Worm (Caenorhabditis elegans) whole organism, late embryonic: ENCODE results near the gene hda-10.

ENCODE experiments used
- F13H6.1 ChIP-seq: sonication (generic microtip); optimal IDR thresholded peaks from 2 replicates; lab custom pipeline; 2016; ENCODE audit warnings: missing genetic modification characterization, missing compliant biosample characterization
- K02D7.2 ChIP-seq: sonication (generic microtip); optimal IDR thresholded peaks from 2 replicates; lab custom pipeline; 2017; ENCODE audit warnings: mild to moderate bottlenecking, missing genetic modification characterization, missing compliant biosample characterization
- Y22D7AL.16 ChIP-seq: sonication (generic microtip); optimal IDR thresholded peaks from 2 replicates; lab custom pipeline; 2016; ENCODE audit warnings: missing genetic modification characterization, missing compliant biosample characterization
- ahr-1 ChIP-seq: sonication (generic microtip); optimal IDR thresholded peaks from 2 replicates; lab custom pipeline; 2016; ENCODE audit warnings: missing genetic modification characterization, missing compliant biosample characterization
- ceh-14 ChIP-seq: sonication (generic microtip); optimal IDR thresholded peaks from 2 replicates; lab custom pipeline; 2016; ENCODE audit warnings: missing genotype, missing genetic modification characterization, missing compliant biosample characterization
- ceh-2 ChIP-seq: sonication (generic microtip); optimal IDR thresholded peaks from 2 replicates; lab custom pipeline; 2016; ENCODE audit warnings: missing genotype, missing genetic modification characterization, missing compliant biosample characterization
- ceh-22 ChIP-seq: sonication (generic microtip); optimal IDR thresholded peaks from 2 replicates; lab custom pipeline; 2017; ENCODE audit warnings: missing biosample characterization, missing genetic modification characterization
- ceh-30 ChIP-seq: fragments of 150-350 bp; optimal IDR thresholded peaks from 2 replicates; lab custom pipeline; 2014; ENCODE audit warnings: missing biosample characterization, missing genetic modification characterization
- ceh-45 ChIP-seq: fragments of 200-800 bp; sonication (Bioruptor generic); IDR thresholded peaks from 2 replicates; pipeline ENCODE4 v1.3.6; 2022; ENCODE audit warnings: missing genetic modification reagents, missing genetic modification characterization, missing compliant biosample characterization
- ceh-48 ChIP-seq: sonication (generic microtip); optimal IDR thresholded peaks from 2 replicates; lab custom pipeline; 2016; ENCODE audit warnings: missing genetic modification characterization, inconsistent platforms, missing compliant biosample characterization
- ceh-6 ChIP-seq: fragments of 200-800 bp; sonication (Bioruptor generic); optimal IDR thresholded peaks from 2 replicates; lab custom pipeline; 2018; ENCODE audit warnings: mild to moderate bottlenecking, missing genetic modification characterization, missing compliant biosample characterization
- che-1 ChIP-seq: sonication (generic microtip); optimal IDR thresholded peaks from 2 replicates; lab custom pipeline; 2016; ENCODE audit warnings: mild to moderate bottlenecking, missing genetic modification characterization, missing compliant biosample characterization
- dmd-4 ChIP-seq: sonication (generic microtip); optimal IDR thresholded peaks from 2 replicates; lab custom pipeline; 2016; ENCODE audit warnings: borderline replicate concordance, missing genetic modification characterization, missing compliant biosample characterization
- elt-2 ChIP-seq: sonication (generic microtip); optimal IDR thresholded peaks from 2 replicates; lab custom pipeline; 2016; ENCODE audit warnings: missing genetic modification reagents, missing genetic modification characterization, missing compliant biosample characterization
- eyg-1 ChIP-seq: sonication (generic microtip); optimal IDR thresholded peaks from 2 replicates; lab custom pipeline; 2016; ENCODE audit warnings: missing genotype, missing genetic modification characterization, missing compliant biosample characterization
- fax-1 ChIP-seq: sonication (generic microtip); optimal IDR thresholded peaks from 2 replicates; lab custom pipeline; 2016; ENCODE audit warnings: missing genotype, missing genetic modification characterization, missing compliant biosample characterization
- fkh-10 ChIP-seq: fragments of 150-350 bp; optimal IDR thresholded peaks from 2 replicates; lab custom pipeline; 2014; ENCODE audit warnings: missing biosample characterization, missing genetic modification reagents, missing genetic modification characterization
- fkh-6 ChIP-seq: sonication (generic microtip); optimal IDR thresholded peaks from 2 replicates; lab custom pipeline; 2016; ENCODE audit warnings: missing genetic modification characterization, missing compliant biosample characterization
- gmeb-2 ChIP-seq: sonication (generic microtip); optimal IDR thresholded peaks from 2 replicates; lab custom pipeline; 2016; ENCODE audit warnings: missing genetic modification characterization, inconsistent platforms, missing compliant biosample characterization
- hlh-13 ChIP-seq: fragments of 200-800 bp; sonication (Bioruptor generic); optimal IDR thresholded peaks from 2 replicates; lab custom pipeline; 2018; ENCODE audit warnings: mild to moderate bottlenecking, missing genetic modification characterization, missing compliant biosample characterization
- hlh-15 ChIP-seq: sonication (generic microtip); optimal IDR thresholded peaks from 2 replicates; lab custom pipeline; 2016; ENCODE audit warnings: missing genetic modification characterization, missing compliant biosample characterization
- hlh-30 ChIP-seq: sonication (generic microtip); optimal IDR thresholded peaks from 2 replicates; lab custom pipeline; 2017; ENCODE audit warnings: antibody characterized with exemption, missing genetic modification characterization, missing compliant biosample characterization; ENCODE audit not compliant: insufficient read depth
- hlh-6 ChIP-seq: sonication (generic microtip); optimal IDR thresholded peaks from 2 replicates; lab custom pipeline; 2016; ENCODE audit warnings: missing genotype, missing genetic modification characterization, missing compliant biosample characterization
- hlh-8 ChIP-seq: sonication (generic microtip); optimal IDR thresholded peaks from 2 replicates; lab custom pipeline; 2016; ENCODE audit warnings: missing genotype, missing genetic modification characterization, missing compliant biosample characterization
- lim-6 ChIP-seq: sonication (generic microtip); optimal IDR thresholded peaks from 2 replicates; lab custom pipeline; 2016; ENCODE audit warnings: missing genetic modification characterization, missing compliant biosample characterization
- lin-11 ChIP-seq: fragments of 200-800 bp; sonication (Bioruptor generic); optimal IDR thresholded peaks from 2 replicates; lab custom pipeline; 2018; ENCODE audit warnings: mild to moderate bottlenecking, missing genetic modification characterization, missing compliant biosample characterization
- madf-2 ChIP-seq: sonication (generic microtip); optimal IDR thresholded peaks from 2 replicates; lab custom pipeline; 2017; ENCODE audit warnings: missing genetic modification characterization, missing compliant biosample characterization
- mec-3 ChIP-seq: sonication (generic microtip); optimal IDR thresholded peaks from 2 replicates; lab custom pipeline; 2016; ENCODE audit warnings: borderline replicate concordance, missing genetic modification characterization, missing compliant biosample characterization
- nfya-1 ChIP-seq: sonication (generic microtip); optimal IDR thresholded peaks from 2 replicates; lab custom pipeline; 2017; ENCODE audit warnings: missing genetic modification characterization, mild to moderate bottlenecking, missing compliant biosample characterization, antibody characterized with exemption, moderate library complexity
- nhr-11 ChIP-seq: fragments of 150-350 bp; optimal IDR thresholded peaks from 2 replicates; lab custom pipeline; 2014; ENCODE audit warnings: missing biosample characterization, missing genetic modification characterization
- npax-4 ChIP-seq: sonication (generic microtip); optimal IDR thresholded peaks from 2 replicates; lab custom pipeline; 2016; ENCODE audit warnings: missing genetic modification characterization, missing compliant biosample characterization
- pag-3 ChIP-seq: sonication (generic microtip); optimal IDR thresholded peaks from 2 replicates; lab custom pipeline; 2016; ENCODE audit warnings: missing compliant biosample characterization, missing genetic modification characterization, borderline replicate concordance
- pqm-1 ChIP-seq: sonication (generic microtip); optimal IDR thresholded peaks from 2 replicates; lab custom pipeline; 2016; ENCODE audit warnings: missing genetic modification characterization, missing compliant biosample characterization
- pros-1 ChIP-seq: fragments of 150-350 bp; optimal IDR thresholded peaks from 2 replicates; lab custom pipeline; 2014; ENCODE audit warnings: missing biosample characterization, missing genetic modification reagents, missing genetic modification characterization
- ref-2 ChIP-seq: sonication (generic microtip); optimal IDR thresholded peaks from 2 replicates; lab custom pipeline; 2016; ENCODE audit warnings: missing genetic modification characterization, missing compliant biosample characterization
- rnt-1 ChIP-seq: sonication (generic microtip); optimal IDR thresholded peaks from 2 replicates; lab custom pipeline; 2016; ENCODE audit warnings: missing genetic modification characterization, missing compliant biosample characterization
- sox-2 ChIP-seq: fragments of 200-800 bp; sonication (Bioruptor generic); IDR thresholded peaks from 2 replicates; pipeline ENCODE4 v1.3.6; 2022; ENCODE audit warnings: missing genetic modification reagents, missing genetic modification characterization, missing compliant biosample characterization
- sox-4 ChIP-seq: sonication (generic microtip); optimal IDR thresholded peaks from 2 replicates; lab custom pipeline; 2017; ENCODE audit warnings: mild to moderate bottlenecking, missing genetic modification characterization, inconsistent platforms, missing compliant biosample characterization
- tbx-2 ChIP-seq: sonication (generic microtip); optimal IDR thresholded peaks from 2 replicates; lab custom pipeline; 2016; ENCODE audit warnings: missing genetic modification characterization, missing compliant biosample characterization
- tbx-7 ChIP-seq: sonication (generic microtip); optimal IDR thresholded peaks from 2 replicates; lab custom pipeline; 2016; ENCODE audit warnings: missing genotype, missing genetic modification characterization, missing compliant biosample characterization
- ttx-3 ChIP-seq: sonication (generic microtip); optimal IDR thresholded peaks from 2 replicates; lab custom pipeline; 2016; ENCODE audit warnings: missing genetic modification reagents, missing genetic modification characterization, missing compliant biosample characterization
- unc-55 ChIP-seq: sonication (generic microtip); optimal IDR thresholded peaks from 2 replicates; lab custom pipeline; 2017; ENCODE audit warnings: missing biosample characterization, missing genetic modification reagents, missing genetic modification characterization
- unc-86 ChIP-seq: sonication (generic microtip); optimal IDR thresholded peaks from 2 replicates; lab custom pipeline; 2016; ENCODE audit warnings: missing genetic modification characterization, missing compliant biosample characterization
- zip-5 ChIP-seq: sonication (generic microtip); optimal IDR thresholded peaks from 2 replicates; lab custom pipeline; 2016; ENCODE audit warnings: missing genetic modification characterization, missing compliant biosample characterization

The hda-10 gene

DNA sequence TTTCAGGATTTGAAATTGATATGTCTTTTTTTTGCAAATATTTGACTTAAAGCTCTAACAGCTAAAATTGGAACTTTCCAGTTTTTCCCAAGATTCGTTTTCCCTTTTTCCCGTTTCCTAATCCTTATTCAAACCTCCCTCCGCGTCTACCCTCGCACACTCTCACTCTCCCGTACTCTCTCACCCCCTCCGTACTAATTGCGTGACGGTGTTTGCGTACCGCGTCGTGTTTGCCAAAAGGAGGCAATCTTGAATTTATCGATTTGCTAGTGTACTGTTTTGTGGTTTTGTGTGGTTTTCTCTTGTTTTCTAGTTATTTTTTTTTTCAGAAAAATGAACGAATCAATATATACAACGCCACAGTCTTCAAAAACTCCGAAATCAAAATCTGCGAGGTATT lies 26.1 kb downstream of the hda-10 start, which contains the start of gene citk-1 (continued):
- TF ChIP-seq fax-1 (no peak), ceh-22 (no peak), eyg-1 (tag; lab: Kevin White, UChicago) (no peak), madf-2 (tag; lab: Kevin White, UChicago) (no peak), ceh-45 (GFP tag; lab: Robert Waterston, UW) (no peak), lin-11 (tag; lab: Kevin White, UChicago) (no peak), zip-5 (no peak), ceh-2 (tag; lab: Kevin White, UChicago) (peak; percentile 19), ahr-1 (tag; lab: Kevin White, UChicago) (no peak), elt-2 (tag; lab: Kevin White, UChicago) (no peak), pag-3 (no peak), ref-2 (tag; lab: Kevin White, UChicago) (peak; percentile 57), hlh-13 (no peak), pqm-1 (tag; lab: Kevin White, UChicago) (no peak), hlh-6 (tag; lab: Kevin White, UChicago) (peak; percentile 20), npax-4 (tag; lab: Kevin White, UChicago) (no peak), tbx-7 (tag; lab: Kevin White, UChicago) (no peak), hlh-30 (tag; lab: Kevin White, UChicago) (peak; percentile 24), dmd-4 (no peak), tbx-2 (tag; lab: Kevin White, UChicago) (peak; percentile 52), che-1 (no peak), unc-55 (GFP tag; lab: Kevin White, UChicago) (no peak), fkh-10 (GFP tag; lab: Kevin White, UChicago) (no peak), pros-1 (tag; lab: Kevin White, UChicago) (no peak), ceh-6 (no peak), F13H6.1 (tag; lab: Kevin White, UChicago) (no peak), rnt-1 (tag; lab: Kevin White, UChicago) (peak; percentile 55), K02D7.2 (no peak), unc-86 (no peak), ttx-3 (no peak), Y22D7AL.16 (no peak), lim-6 (no peak), fkh-6 (tag; lab: Kevin White, UChicago) (no peak), hlh-8 (tag; lab: Kevin White, UChicago) (no peak), nhr-11 (tag; lab: Kevin White, UChicago) (no peak), mec-3 (no peak), sox-4 (tag; lab: Kevin White, UChicago) (peak; percentile 6)
- TF ChIP-seq, all 69 proteins: peak for 16

DNA sequence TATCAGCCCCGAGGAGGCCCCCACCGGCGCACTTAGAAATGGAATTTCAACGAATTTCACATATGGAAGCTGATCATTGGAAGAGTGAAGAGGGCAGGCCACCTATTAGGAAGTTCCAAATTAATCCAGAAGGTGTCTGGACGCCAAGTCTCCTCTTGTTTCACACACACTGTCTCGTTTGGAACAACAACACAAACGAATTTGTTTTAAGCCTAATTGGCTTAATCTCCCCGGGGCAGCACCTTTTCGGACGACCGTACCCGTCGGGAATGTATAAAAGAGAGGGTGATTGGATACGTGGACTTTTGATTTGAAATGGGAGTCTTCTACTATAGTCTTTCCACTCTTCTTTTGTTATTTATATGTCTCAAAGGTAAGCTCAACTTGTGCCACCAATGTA lies 33.5 kb downstream of the hda-10 start, which contains the start of gene mltn-3:
Gene mltn-3, plus strand, starts transcription at position 301 of the 400 bp plus-strand sequence.
- TF ChIP-seq pqm-1 (tag; lab: Kevin White, UChicago) (no peak), ttx-3 (no peak), npax-4 (tag; lab: Kevin White, UChicago) (no peak), mec-3 (no peak), ceh-22 (no peak), ceh-14 (tag; lab: Kevin White, UChicago) (no peak), tbx-2 (tag; lab: Kevin White, UChicago) (no peak)
- TF ChIP-seq, all 69 proteins: peak for 0

ce11 chrII:13919100-13919499 lies 36.6 kb downstream of the hda-10 start:
- no peak for TF ChIP-seq hlh-15 (tag; lab: Kevin White, UChicago)
- no peak for TF ChIP-seq gmeb-2 (tag; lab: Kevin White, UChicago)
- no peak for TF ChIP-seq sox-2 (GFP tag; lab: Robert Waterston, UW)
- no peak for TF ChIP-seq che-1
- TF ChIP-seq ceh-30 (tag; lab: Kevin White, UChicago), result no peak
- TF ChIP-seq dmd-4, result no peak
- TF ChIP-seq K02D7.2, result no peak
- TF ChIP-seq ceh-48 (tag; lab: Kevin White, UChicago), result no peak
- TF ChIP-seq nhr-11 (tag; lab: Kevin White, UChicago), result no peak
- no peak for TF ChIP-seq nfya-1 (tag; lab: Kevin White, UChicago)
- no peak for TF ChIP-seq rnt-1 (tag; lab: Kevin White, UChicago)
- TF ChIP-seq, all 69 proteins: peak for 0
